Worm (Caenorhabditis elegans): ENCODE measurements around the gene C03B1.6.

The C03B1.6 gene

ce11 chrX:6338446-6338845, 11.7 kb upstream of the C03B1.6 start (continued):
- TF ChIP-seq zag-1 (tag; optimal IDR thresholded peaks at IDR 0.05) (no peak), ets-5 (GFP tag; IDR thresholded peaks at IDR 0.05) (no peak), tlp-1 (tag; optimal IDR thresholded peaks at IDR 0.05) (peak; percentile 15), unc-130 (tag; optimal IDR thresholded peaks at IDR 0.05) (no peak), ztf-11 (tag; optimal IDR thresholded peaks at IDR 0.05) (no peak), sptf-1 (tag; optimal IDR thresholded peaks at IDR 0.05) (no peak), fkh-10 (GFP tag; optimal IDR thresholded peaks at IDR 0.05) (no peak), nhr-77 (tag; optimal IDR thresholded peaks at IDR 0.05) (no peak)

ce11 chrX:6341513-6341912, 8.6 kb upstream of the C03B1.6 start, which contains the start of gene C03B1.7:
C03B1.7 (plus strand) TSS chrX:6341813.
- no peak for TF ChIP-seq unc-30 (tag; optimal IDR thresholded peaks at IDR 0.05)
- no peak for TF ChIP-seq ztf-4 (tag; optimal IDR thresholded peaks at IDR 0.05)
- TF ChIP-seq xbp-1 (tag; optimal IDR thresholded peaks at IDR 0.05), result no peak
- no peak for TF ChIP-seq sup-37 (GFP tag; optimal IDR thresholded peaks at IDR 0.05)

ce11 chrX:6345785-6346184, 4.3 kb upstream of the C03B1.6 start:
- no peak for TF ChIP-seq pag-3 (tag; optimal IDR thresholded peaks at IDR 0.05; ENCODE audit: borderline replicate concordance, insufficient read depth)
- TF ChIP-seq C16A3.4 (tag; optimal IDR thresholded peaks at IDR 0.05), result no peak
- no peak for TF ChIP-seq pqm-1 (tag; optimal IDR thresholded peaks at IDR 0.05)
- TF ChIP-seq fkh-8 (tag; optimal IDR thresholded peaks at IDR 0.05), result no peak
- no peak for TF ChIP-seq ceh-8 (GFP tag; optimal IDR thresholded peaks at IDR 0.05)
- TF ChIP-seq ceh-90 (tag; optimal IDR thresholded peaks at IDR 0.05), result no peak
- no peak for TF ChIP-seq nhr-19 (GFP tag; conservative IDR thresholded peaks at IDR 0.05)
- no peak for TF ChIP-seq lin-14 (GFP tag; optimal IDR thresholded peaks at IDR 0.05)
- TF ChIP-seq alr-1 (tag; optimal IDR thresholded peaks at IDR 0.05; ENCODE audit: borderline replicate concordance), result no peak
- TF ChIP-seq unc-98 (GFP tag; IDR thresholded peaks at IDR 0.05), result no peak
- TF ChIP-seq unc-86 (tag; optimal IDR thresholded peaks at IDR 0.05), result no peak
- no peak for TF ChIP-seq nhr-237 (tag; optimal IDR thresholded peaks at IDR 0.05)
- no peak for TF ChIP-seq aly-2 (tag; optimal IDR thresholded peaks at IDR 0.05)
- no peak for TF ChIP-seq unc-30 (tag; optimal IDR thresholded peaks at IDR 0.05)
- no peak for TF ChIP-seq nhr-85 (tag)
- TF ChIP-seq efl-3 (GFP tag; optimal IDR thresholded peaks at IDR 0.05), result no peak
- no peak for TF ChIP-seq hlh-4 (tag; optimal IDR thresholded peaks at IDR 0.05)
- TF ChIP-seq hpl-2 (GFP tag; optimal IDR thresholded peaks at IDR 0.05), result no peak
- no peak for TF ChIP-seq mdl-1 (tag; optimal IDR thresholded peaks at IDR 0.05)
- no peak for TF ChIP-seq nhr-11 (tag; optimal IDR thresholded peaks at IDR 0.05)

- TF ChIP-seq aly-2 (tag; optimal IDR thresholded peaks at IDR 0.05) (no peak), hlh-17 (GFP tag; optimal IDR thresholded peaks at IDR 0.05; ENCODE audit: borderline replicate concordance) (no peak), nhr-237 (tag; optimal IDR thresholded peaks at IDR 0.05) (no peak), lir-3 (tag; optimal IDR thresholded peaks at IDR 0.05; ENCODE audit: poor library complexity) (no peak), unc-98 (GFP tag; IDR thresholded peaks at IDR 0.05) (no peak), swsn-7 (tag; optimal IDR thresholded peaks at IDR 0.05) (no peak), ztf-11 (tag; optimal IDR thresholded peaks at IDR 0.05) (no peak), nhr-11 (tag; optimal IDR thresholded peaks at IDR 0.05) (no peak), sup-37 (GFP tag; optimal IDR thresholded peaks at IDR 0.05) (no peak), efl-1 (optimal IDR thresholded peaks at IDR 0.05) (no peak), efl-1 (GFP tag; optimal IDR thresholded peaks at IDR 0.05 in 1 of 2) (no peak), ceh-90 (tag; optimal IDR thresholded peaks at IDR 0.05) (no peak), fkh-8 (tag; optimal IDR thresholded peaks at IDR 0.05) (no peak), xbp-1 (tag; optimal IDR thresholded peaks at IDR 0.05) (no peak), nhr-20 (tag; optimal IDR thresholded peaks at IDR 0.05) (no peak), tbx-2 (tag; optimal IDR thresholded peaks at IDR 0.05) (no peak), mdl-1 (tag; optimal IDR thresholded peaks at IDR 0.05) (no peak), unc-30 (tag; optimal IDR thresholded peaks at IDR 0.05) (no peak), nhr-84 (tag; optimal IDR thresholded peaks at IDR 0.05) (no peak), pqm-1 (tag; optimal IDR thresholded peaks at IDR 0.05) (no peak), jun-1 (tag; optimal IDR thresholded peaks at IDR 0.05) (no peak)
These were observed 3.1 kb upstream of the C03B1.6 start, which contains the start of gene C03B1.9 for ce11 chrX:6347013-6347412. C03B1.9 (minus strand) TSS chrX:6347113.
